Fruit fly (Drosophila melanogaster) ovary, adult (tissue): Measurements from ENCODE around the gene CG14535.
"Not testable (repeated sequence)": the region's sequence is repeated elsewhere in the genome, so short reads cannot be mapped to it uniquely, and the experiment has no call there.

Experiments
- CG17801 ChIP-seq: fragments of 200-800 bp; optimal IDR thresholded peaks from 2 replicates; lab custom pipeline; 2019; ENCODE audit warnings: missing biosample characterization, mild to moderate bottlenecking, missing genetic modification characterization, moderate library complexity; ENCODE audit not compliant: partially characterized antibody

CG14535 gene

DNA sequence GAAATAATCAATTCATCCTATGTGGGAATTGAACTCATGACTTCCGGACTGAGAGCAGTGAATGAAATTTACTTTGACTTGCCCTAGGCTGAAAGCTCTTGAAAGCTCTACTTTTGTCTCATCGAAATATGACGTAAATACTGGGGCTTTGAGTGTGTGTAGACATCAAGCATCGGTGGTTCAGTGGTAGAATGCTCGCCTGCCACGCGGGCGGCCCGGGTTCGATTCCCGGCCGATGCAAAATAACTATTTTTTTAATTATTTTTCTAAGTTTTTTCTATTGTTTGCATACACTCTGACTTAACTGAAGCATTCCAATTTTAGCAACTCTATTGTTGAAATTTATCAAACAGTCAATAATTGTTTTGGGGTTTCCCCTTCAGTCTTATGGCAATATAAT is 17.4 kb upstream of the CG14535 start:
- TF ChIP-seq CG17801, result no peak

DNA sequence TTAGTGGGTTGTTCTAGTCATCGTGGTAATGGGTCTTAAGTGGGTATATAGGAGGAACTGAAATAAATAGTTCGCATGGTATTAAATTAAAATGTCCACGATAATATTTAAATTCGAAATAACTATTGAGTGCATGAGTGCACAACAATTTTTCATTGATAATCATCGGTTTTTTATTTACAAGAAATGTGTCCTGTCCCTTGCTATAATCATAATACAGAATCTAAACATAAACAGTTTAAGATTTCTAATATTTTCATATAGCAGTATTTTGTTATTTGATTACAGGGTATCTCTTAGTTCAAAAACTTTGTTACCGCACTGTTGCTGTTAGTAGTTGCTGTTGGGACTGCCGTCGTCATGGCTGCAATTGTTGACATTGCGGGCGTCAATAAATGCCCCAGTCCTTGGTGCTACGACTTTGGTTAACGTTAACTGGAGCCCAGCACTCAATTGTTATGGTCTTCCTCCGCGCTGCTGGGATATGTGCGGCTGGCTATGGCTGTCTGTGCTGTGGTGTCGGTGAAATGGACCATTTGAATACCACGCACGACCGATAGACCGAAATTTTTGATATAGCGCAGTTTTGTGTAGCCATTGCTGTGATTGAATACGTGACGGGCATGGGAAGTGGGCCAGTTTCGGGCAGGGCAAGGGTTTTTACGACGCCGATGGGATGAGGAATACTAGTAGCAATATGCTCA is 16.7 kb upstream of the CG14535 start:
- no peak for TF ChIP-seq CG17801

DNA sequence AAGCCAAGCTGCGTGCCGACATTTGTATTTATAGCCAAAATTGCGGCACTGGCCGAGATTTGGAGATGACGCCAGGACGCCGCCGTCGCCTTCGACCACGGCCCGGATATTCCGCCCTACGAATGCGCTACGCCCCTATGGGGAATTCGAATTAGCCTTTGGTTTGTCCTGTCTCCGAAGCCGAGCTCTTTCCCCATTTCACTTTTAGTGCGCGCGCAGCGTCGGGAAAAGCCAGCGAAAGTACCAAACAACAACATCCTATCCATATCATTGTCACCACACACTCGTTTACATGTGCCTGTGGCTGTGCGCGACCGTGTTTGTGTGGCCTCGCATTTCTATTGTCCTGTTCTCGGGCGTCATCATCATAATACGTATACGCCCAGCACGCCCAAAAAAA is 16.1 kb upstream of the CG14535 start, which contains the start of gene Proc:
Gene Proc, minus strand, starts transcription at position 101 of the 400 bp plus-strand sequence.
- no peak for TF ChIP-seq CG17801

DNA sequence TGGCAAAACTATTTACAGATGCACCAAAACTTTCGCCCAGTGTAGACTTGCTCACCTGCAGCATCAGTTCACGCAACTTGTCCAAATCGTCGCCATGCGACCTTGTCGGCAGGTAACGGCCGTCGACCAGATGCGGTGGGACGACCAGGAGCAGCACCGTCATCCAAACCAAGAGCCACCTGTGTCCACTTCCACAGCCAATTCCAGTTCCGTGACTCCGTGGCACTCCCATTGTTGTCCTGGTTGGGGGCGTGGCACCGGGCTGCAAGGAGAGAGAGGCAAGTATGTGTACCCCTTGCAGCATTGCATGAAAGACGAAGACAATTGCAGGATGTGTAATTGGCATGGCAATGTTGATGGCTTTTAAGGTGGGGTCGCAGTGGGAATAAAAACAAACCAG is 14.9 kb upstream of the CG14535 start:
- no peak for TF ChIP-seq CG17801

dm6 chr2L:7868608-7869007 is 13.3 kb upstream of the CG14535 start:
- TF ChIP-seq CG17801, result no peak

DNA sequence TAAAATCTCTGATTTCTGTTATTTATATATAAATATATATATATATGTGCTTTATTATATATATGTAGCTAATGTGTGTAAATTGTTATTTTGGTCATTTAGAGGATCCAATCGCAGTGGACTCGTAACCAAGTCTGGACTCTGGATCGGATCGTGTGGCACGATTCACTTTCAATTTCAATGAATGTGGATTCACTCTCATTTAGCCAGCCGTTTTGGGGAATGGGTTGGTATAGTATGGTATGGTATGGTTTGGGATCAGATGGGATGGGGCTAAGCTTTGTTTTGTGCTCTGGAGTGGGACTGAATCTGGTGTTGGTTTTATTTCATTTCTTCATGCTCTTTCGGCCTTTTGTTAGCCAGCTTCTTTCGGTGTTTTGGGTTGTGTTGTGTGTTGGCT is 6.5 kb upstream of the CG14535 start:
- no peak for TF ChIP-seq CG17801

DNA sequence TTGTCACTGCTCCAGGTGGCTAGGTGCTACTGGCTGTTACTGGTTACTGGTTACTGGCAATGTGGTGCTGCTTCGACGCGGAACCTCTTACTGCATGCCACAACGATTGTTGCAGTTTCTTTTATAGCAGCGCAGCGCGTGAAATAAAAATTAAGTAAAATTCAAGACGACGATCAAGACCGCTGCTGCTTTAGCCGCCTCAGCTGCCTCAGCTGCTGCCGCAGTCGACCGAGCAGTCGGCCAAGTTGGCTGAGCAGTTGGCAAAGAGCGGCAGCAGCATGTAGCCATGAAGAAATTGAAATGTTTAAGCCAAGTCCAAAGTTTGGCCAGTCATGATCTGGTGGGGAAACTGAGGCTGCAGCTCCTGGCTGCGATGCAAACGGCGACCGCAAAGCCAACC is 5.5 kb upstream of the CG14535 start, which contains the start of gene TwdlE:
Gene TwdlE, minus strand, starts transcription at position 101 of the 400 bp plus-strand sequence.
- no peak for TF ChIP-seq CG17801

- TF ChIP-seq CG17801, result not testable (repeated sequence)
These were observed 1.3 kb upstream of the CG14535 start, which contains the start of gene lectin-28C for dm6 chr2L:7856380-7857127. TSS of gene lectin-28C (plus strand) at chr2L:7857077.

dm6 chr2L:7851609-7852008 is 3.7 kb downstream of the CG14535 start:
- no peak for TF ChIP-seq CG17801

dm6 chr2L:7850406-7850805 is 4.9 kb downstream of the CG14535 start:
- TF ChIP-seq CG17801, result no peak

- no peak for TF ChIP-seq CG17801
These were observed 5.8 kb downstream of the CG14535 start for dm6 chr2L:7849472-7849871.

- no peak for TF ChIP-seq CG17801
These were observed 14.0 kb downstream of the CG14535 start for dm6 chr2L:7841244-7841643.

dm6 chr2L:7840152-7840551 is 15.1 kb downstream of the CG14535 start, which contains the start of gene CG14537:
TSS of gene CG14537 (plus strand) at chr2L:7840452.
- no peak for TF ChIP-seq CG17801

- no peak for TF ChIP-seq CG17801
These were observed 17.3 kb downstream of the CG14535 start for dm6 chr2L:7838024-7838423.

DNA sequence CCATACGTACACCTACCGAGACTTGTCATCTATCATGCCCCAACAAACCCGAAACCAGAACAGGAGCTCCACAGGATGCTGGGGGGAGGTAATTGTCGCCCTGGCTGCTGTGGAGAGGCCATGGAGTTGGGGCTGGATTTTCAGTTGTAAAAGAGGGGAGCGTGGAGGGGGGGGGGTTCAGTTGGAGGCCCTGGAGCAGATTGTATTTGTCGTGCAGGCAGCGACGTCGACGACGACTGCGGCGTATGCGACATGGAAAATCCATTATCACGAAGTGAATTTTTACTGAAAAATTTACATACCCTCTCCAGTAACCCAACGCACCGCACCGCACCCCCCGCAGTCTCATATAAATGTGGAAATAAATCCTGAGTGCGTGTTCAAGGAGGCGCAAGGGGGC is 21.6 kb downstream of the CG14535 start:
- no peak for TF ChIP-seq CG17801

DNA sequence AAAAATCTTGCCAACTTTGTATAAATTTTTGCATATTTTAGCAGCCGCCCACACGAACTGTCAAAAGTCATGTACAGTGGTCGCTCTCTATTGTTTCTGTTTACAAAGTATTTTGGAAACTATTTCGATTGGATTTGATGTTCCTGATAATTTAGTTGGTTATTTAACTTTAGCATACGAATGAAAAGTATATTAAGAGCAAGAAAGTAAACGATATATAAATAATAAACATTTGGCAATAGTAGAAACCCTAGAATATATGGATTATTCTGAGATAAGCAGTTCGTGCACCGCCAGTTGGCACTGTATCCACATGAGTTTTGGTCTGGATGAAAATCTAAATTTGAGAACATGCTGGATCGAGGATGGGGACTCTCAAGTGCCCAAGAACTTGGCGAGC is 22.0 kb downstream of the CG14535 start:
- TF ChIP-seq CG17801, result no peak

- no peak for TF ChIP-seq CG17801
These were observed 26.4 kb downstream of the CG14535 start for dm6 chr2L:7828901-7829300.

DNA sequence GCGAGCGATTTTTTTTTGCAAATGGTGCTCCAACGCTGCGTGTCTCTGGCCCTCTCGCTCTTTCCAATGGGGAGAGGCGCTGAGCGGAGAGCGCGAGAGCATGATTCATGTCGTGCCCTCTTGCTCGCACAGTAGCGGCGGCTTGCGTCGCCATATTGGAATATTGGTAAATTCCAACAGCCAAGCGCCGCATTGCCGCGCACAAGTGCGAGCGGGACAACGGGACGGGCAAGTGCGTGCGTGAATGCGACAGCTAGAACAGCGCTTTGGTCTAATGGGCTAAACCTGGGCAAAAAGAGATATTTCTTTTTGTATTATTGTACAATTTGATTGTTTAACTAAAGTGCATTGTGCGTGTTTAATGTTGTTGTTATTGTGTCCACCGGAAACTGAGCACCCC is 27.0 kb downstream of the CG14535 start:
- peak; percentile 9 for TF ChIP-seq CG17801
